Worm (Caenorhabditis elegans): ENCODE measurements around the gene gpa-12.

DNA sequence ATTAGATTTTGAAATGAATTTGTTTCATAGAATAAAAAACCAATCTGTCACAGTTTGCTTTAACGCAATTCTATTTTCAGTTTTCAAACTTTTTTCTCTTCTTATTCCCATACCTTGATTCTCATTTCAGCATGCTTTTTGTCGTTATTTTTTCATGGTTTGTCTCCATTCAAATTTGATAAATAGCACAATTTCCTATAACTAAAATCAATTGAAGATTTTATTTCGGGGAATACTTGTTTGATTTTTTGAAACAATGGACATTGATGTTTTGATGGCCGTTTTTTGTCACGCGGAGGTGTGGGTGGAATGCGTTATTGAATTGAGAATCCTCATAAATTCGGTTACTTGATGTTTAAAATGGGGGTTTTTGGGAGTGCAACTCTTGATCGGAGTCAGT lies 39.7 kb downstream of the gpa-12 start, which contains the start of gene B0416.11:
- TF ChIP-seq tbp1 (GFP tag; optimal IDR thresholded peaks at IDR 0.05) (no peak), zfh-2 (GFP tag; conservative IDR thresholded peaks at IDR 0.05) (no peak), rcor-1 (GFP tag; IDR thresholded peaks at IDR 0.05) (no peak), chd-7 (tag; optimal IDR thresholded peaks at IDR 0.05) (no peak), nhr-90 (tag; optimal IDR thresholded peaks at IDR 0.05) (no peak), Y95B8A.8 (GFP tag; IDR thresholded peaks at IDR 0.05) (no peak), ekl-4 (GFP tag; IDR thresholded peaks at IDR 0.05) (no peak), bed-2 (GFP tag; IDR thresholded peaks at IDR 0.05) (no peak), Y79H2A.3 (GFP tag; conservative IDR thresholded peaks at IDR 0.05) (no peak), T26A5.8 (tag; optimal IDR thresholded peaks at IDR 0.05) (no peak)

All from whole organism, young adult.